Worm (Caenorhabditis elegans) whole organism, young adult: ENCODE measurements around the gene droe-4.

Experiments used
- F10E7.11 ChIP-seq: sonication (generic microtip); optimal IDR thresholded peaks from 2 replicates; lab custom pipeline; 2017; ENCODE audit warnings: mild to moderate bottlenecking, missing genetic modification characterization, moderate library complexity, missing compliant biosample characterization
- F39B2.1 ChIP-seq: fragments of 200-800 bp; sonication (Bioruptor generic); IDR thresholded peaks from 2 replicates; pipeline ENCODE4 v1.3.6; 2022; ENCODE audit warnings: missing genetic modification reagents, missing genetic modification characterization, missing compliant biosample characterization
- F57A8.1 ChIP-seq: fragments of 200-800 bp; sonication (Bioruptor generic); optimal IDR thresholded peaks from 2 replicates; lab custom pipeline; 2018; ENCODE audit warnings: mild to moderate bottlenecking, missing genetic modification characterization, moderate library complexity, missing compliant biosample characterization
- K12H6.12 ChIP-seq: fragments of 200-800 bp; sonication (Bioruptor generic); optimal IDR thresholded peaks from 2 replicates; lab custom pipeline; 2018; ENCODE audit warnings: mild to moderate bottlenecking, missing genetic modification characterization, missing compliant biosample characterization
- Y53F4B.3 ChIP-seq: fragments of 200-800 bp; sonication (Bioruptor generic); IDR thresholded peaks from 2 replicates; pipeline ENCODE4 v1.3.6; 2022; ENCODE audit warnings: missing genetic modification reagents, missing genetic modification characterization, missing compliant biosample characterization
- Y67H2A.10 ChIP-seq: fragments of 200-800 bp; sonication (Bioruptor generic); conservative IDR thresholded peaks from 2 replicates; pipeline ENCODE4 v1.3.6; 2022; ENCODE audit warnings: missing genetic modification reagents, missing genetic modification characterization, missing compliant biosample characterization
- ama-1 ChIP-seq, 3 experiments: fragments of 150-350 bp in 1 of 3; sonication (generic microtip) in 2 of 3; optimal IDR thresholded peaks; 2 replicates each; lab custom pipeline; 2014 to 2018; ENCODE audit warnings: missing biosample characterization in 2 of 3, missing genetic modification characterization in 2 of 3, missing genetic modification reagents in 2 of 3
- aptf-2 ChIP-seq: fragments of 200-800 bp; sonication (Bioruptor generic); conservative IDR thresholded peaks from 2 replicates; pipeline ENCODE4 v1.3.6; 2022; ENCODE audit warnings: missing genetic modification reagents, missing genetic modification characterization, missing compliant biosample characterization
- atf-7 ChIP-seq: sonication (generic microtip); optimal IDR thresholded peaks from 2 replicates; lab custom pipeline; 2017; ENCODE audit warnings: mild to moderate bottlenecking, missing genetic modification characterization, missing compliant biosample characterization
- attf-3 ChIP-seq: fragments of 200-800 bp; sonication (Bioruptor generic); conservative IDR thresholded peaks from 2 replicates; pipeline ENCODE4 v1.3.6; 2022; ENCODE audit warnings: missing genetic modification reagents, missing genetic modification characterization, missing compliant biosample characterization
- cebp-2 ChIP-seq: fragments of 200-800 bp; sonication (Bioruptor generic); IDR thresholded peaks from 2 replicates; pipeline ENCODE4 v1.3.6; 2022; ENCODE audit warnings: missing genetic modification characterization, missing compliant biosample characterization
- ceh-100 ChIP-seq: fragments of 200-800 bp; sonication (Bioruptor generic); IDR thresholded peaks from 2 replicates; pipeline ENCODE4 v1.3.6; 2022; ENCODE audit warnings: missing genetic modification reagents, missing genetic modification characterization, missing compliant biosample characterization
- ceh-79 ChIP-seq: sonication (generic microtip); optimal IDR thresholded peaks from 2 replicates; lab custom pipeline; 2017; ENCODE audit warnings: mild to moderate bottlenecking, missing genetic modification characterization, missing compliant biosample characterization
- chd-7 ChIP-seq: sonication (generic microtip); optimal IDR thresholded peaks from 2 replicates; lab custom pipeline; 2016; ENCODE audit warnings: mild to moderate bottlenecking, missing genetic modification characterization, moderate library complexity, missing compliant biosample characterization
- egl-44 ChIP-seq: fragments of 200-800 bp; sonication (Bioruptor generic); IDR thresholded peaks from 2 replicates; pipeline ENCODE4 v1.3.6; 2022; ENCODE audit warnings: missing genetic modification reagents, missing genetic modification characterization, missing compliant biosample characterization
- egrh-3 ChIP-seq: fragments of 200-800 bp; sonication (Bioruptor generic); IDR thresholded peaks from 2 replicates; pipeline ENCODE4 v1.3.6; 2022; ENCODE audit warnings: missing genetic modification reagents, missing genetic modification characterization, missing compliant biosample characterization
- fkh-3 ChIP-seq: sonication (generic microtip); optimal IDR thresholded peaks from 2 replicates; lab custom pipeline; 2016; ENCODE audit warnings: mild to moderate bottlenecking, missing genetic modification characterization, missing compliant biosample characterization
- hlh-12 ChIP-seq: sonication (generic microtip); optimal IDR thresholded peaks from 2 replicates; lab custom pipeline; 2016; ENCODE audit warnings: missing genetic modification characterization, missing compliant biosample characterization
- hlh-26 ChIP-seq: fragments of 200-800 bp; sonication (Bioruptor generic); conservative IDR thresholded peaks from 2 replicates; pipeline ENCODE4 v1.3.6; 2022; ENCODE audit warnings: missing genetic modification reagents, missing genetic modification characterization, missing compliant biosample characterization
- hmg-1.2 ChIP-seq: fragments of 200-800 bp; sonication (Bioruptor generic); IDR thresholded peaks from 2 replicates; pipeline ENCODE4 v1.3.6; 2022; ENCODE audit warnings: missing genetic modification reagents, missing genetic modification characterization, missing compliant biosample characterization
- hmg-20 ChIP-seq: fragments of 200-800 bp; sonication (Bioruptor generic); IDR thresholded peaks from 2 replicates; pipeline ENCODE4 v1.3.6; 2022; ENCODE audit warnings: missing genetic modification reagents, missing genetic modification characterization, missing compliant biosample characterization
- hrde-1 ChIP-seq: sonication (generic microtip); optimal IDR thresholded peaks from 2 replicates; lab custom pipeline; 2016; ENCODE audit warnings: missing genetic modification characterization, mild to moderate bottlenecking, missing compliant biosample characterization, moderate library complexity, missing genotype, missing genetic modification reagents, borderline replicate concordance
- hsf-1 ChIP-seq: fragments of 200-800 bp; sonication (Bioruptor generic); IDR thresholded peaks from 2 replicates; pipeline ENCODE4 v1.3.6; 2022; ENCODE audit warnings: missing genetic modification reagents, missing genetic modification characterization, missing compliant biosample characterization
- let-526 ChIP-seq: fragments of 200-800 bp; sonication (Bioruptor generic); IDR thresholded peaks from 2 replicates; pipeline ENCODE4 v1.3.6; 2022; ENCODE audit warnings: missing genetic modification reagents, missing genetic modification characterization, missing compliant biosample characterization
- lin-26 ChIP-seq: fragments of 200-800 bp; sonication (Bioruptor generic); IDR thresholded peaks from 2 replicates; pipeline ENCODE4 v1.3.6; 2022; ENCODE audit warnings: missing genetic modification reagents, missing genetic modification characterization, missing compliant biosample characterization
- lin-35 ChIP-seq, 3 experiments: fragments of 150-350 bp in 2 of 3; sonication (generic microtip) in 1 of 3; optimal IDR thresholded peaks; 2 replicates each; lab custom pipeline; 2014 to 2018; ENCODE audit warnings: missing biosample characterization in 3 of 3, missing genetic modification characterization in 3 of 3, missing genetic modification reagents in 3 of 3
- lir-1 ChIP-seq: fragments of 200-800 bp; sonication (Bioruptor generic); conservative IDR thresholded peaks from 2 replicates; pipeline ENCODE4 v1.3.6; 2022; ENCODE audit warnings: missing genetic modification reagents, missing genetic modification characterization, missing compliant biosample characterization
- madf-3 ChIP-seq: fragments of 200-800 bp; sonication (Bioruptor generic); IDR thresholded peaks from 2 replicates; pipeline ENCODE4 v1.3.6; 2022; ENCODE audit warnings: missing genetic modification reagents, missing genetic modification characterization, missing compliant biosample characterization
- madf-6 ChIP-seq: fragments of 200-800 bp; sonication (Bioruptor generic); IDR thresholded peaks from 2 replicates; pipeline ENCODE4 v1.3.6; 2022; ENCODE audit warnings: missing genetic modification reagents, missing genetic modification characterization, missing compliant biosample characterization
- madf-8 ChIP-seq: fragments of 200-800 bp; sonication (Bioruptor generic); conservative IDR thresholded peaks from 2 replicates; pipeline ENCODE4 v1.3.6; 2022; ENCODE audit warnings: missing genetic modification reagents, missing genetic modification characterization, missing compliant biosample characterization
- mes-4 ChIP-seq: sonication (generic microtip); optimal IDR thresholded peaks from 2 replicates; lab custom pipeline; 2016; ENCODE audit warnings: missing genotype, missing genetic modification characterization, missing compliant biosample characterization
- nfya-1 ChIP-seq: sonication (generic microtip); optimal IDR thresholded peaks from 2 replicates; lab custom pipeline; 2017; ENCODE audit warnings: antibody characterized with exemption, missing compliant biosample characterization, missing genetic modification characterization, borderline replicate concordance; ENCODE audit not compliant: insufficient read depth
- nfya-2 ChIP-seq: fragments of 200-800 bp; sonication (Bioruptor generic); IDR thresholded peaks from 2 replicates; pipeline ENCODE4 v1.3.6; 2022; ENCODE audit warnings: missing genetic modification reagents, missing genetic modification characterization, missing compliant biosample characterization
- nfyb-1 ChIP-seq: fragments of 200-800 bp; sonication (Bioruptor generic); IDR thresholded peaks from 2 replicates; pipeline ENCODE4 v1.3.6; 2022; ENCODE audit warnings: missing genetic modification reagents, missing genetic modification characterization, missing compliant biosample characterization
- nhr-179 ChIP-seq: sonication (generic microtip); optimal IDR thresholded peaks from 2 replicates; lab custom pipeline; 2016; ENCODE audit warnings: mild to moderate bottlenecking, missing genetic modification characterization, missing compliant biosample characterization
- rcor-1 ChIP-seq: fragments of 200-800 bp; sonication (Bioruptor generic); IDR thresholded peaks from 2 replicates; pipeline ENCODE4 v1.3.6; 2022; ENCODE audit warnings: missing genetic modification reagents, missing genetic modification characterization, missing compliant biosample characterization
- sea-2 ChIP-seq: fragments of 200-800 bp; sonication (Bioruptor generic); IDR thresholded peaks from 2 replicates; pipeline ENCODE4 v1.3.6; 2022; ENCODE audit warnings: missing genetic modification characterization, missing compliant biosample characterization
- snpc-1.1 ChIP-seq: sonication (generic microtip); optimal IDR thresholded peaks from 2 replicates; lab custom pipeline; 2017; ENCODE audit warnings: missing genetic modification characterization, mild to moderate bottlenecking, missing compliant biosample characterization, antibody characterized with exemption, moderate library complexity, missing genotype, missing genetic modification reagents; ENCODE audit not compliant: insufficient read depth
- snpc-1.3 ChIP-seq: sonication (generic microtip); optimal IDR thresholded peaks from 2 replicates; lab custom pipeline; 2017; ENCODE audit warnings: missing genetic modification characterization, mild to moderate bottlenecking, missing compliant biosample characterization, antibody characterized with exemption, moderate library complexity, missing genotype, missing genetic modification reagents; ENCODE audit not compliant: insufficient read depth
- snpc-4 ChIP-seq, 5 experiments: fragments of 150-350 bp in 1 of 5; sonication (generic microtip) in 4 of 5; optimal IDR thresholded peaks; 2 replicates each; lab custom pipeline; 2014 to 2018; ENCODE audit warnings: missing genetic modification characterization in 5 of 5, missing biosample characterization in 3 of 5, antibody characterized with exemption in 2 of 5, mild to moderate bottlenecking in 2 of 5, missing compliant biosample characterization in 2 of 5, missing genotype in 2 of 5, moderate library complexity in 2 of 5, missing genetic modification reagents in 1 of 5
- sptf-2 ChIP-seq: fragments of 200-800 bp; sonication (Bioruptor generic); optimal IDR thresholded peaks from 2 replicates; lab custom pipeline; 2018; ENCODE audit warnings: mild to moderate bottlenecking, missing genetic modification characterization, missing compliant biosample characterization
- tbp1 ChIP-seq: fragments of 200-800 bp; sonication (Bioruptor generic); optimal IDR thresholded peaks from 2 replicates; lab custom pipeline; 2018; ENCODE audit warnings: mild to moderate bottlenecking, missing genetic modification characterization, missing compliant biosample characterization
- ztf-22 ChIP-seq: fragments of 200-800 bp; sonication (Bioruptor generic); optimal IDR thresholded peaks from 2 replicates; lab custom pipeline; 2018; ENCODE audit warnings: mild to moderate bottlenecking, missing genetic modification characterization, moderate library complexity, missing compliant biosample characterization
- ztf-28 ChIP-seq: fragments of 200-800 bp; sonication (Bioruptor generic); IDR thresholded peaks from 2 replicates; pipeline ENCODE4 v1.3.6; 2022; ENCODE audit warnings: missing genetic modification reagents, missing genetic modification characterization, missing compliant biosample characterization

Gene droe-4

DNA sequence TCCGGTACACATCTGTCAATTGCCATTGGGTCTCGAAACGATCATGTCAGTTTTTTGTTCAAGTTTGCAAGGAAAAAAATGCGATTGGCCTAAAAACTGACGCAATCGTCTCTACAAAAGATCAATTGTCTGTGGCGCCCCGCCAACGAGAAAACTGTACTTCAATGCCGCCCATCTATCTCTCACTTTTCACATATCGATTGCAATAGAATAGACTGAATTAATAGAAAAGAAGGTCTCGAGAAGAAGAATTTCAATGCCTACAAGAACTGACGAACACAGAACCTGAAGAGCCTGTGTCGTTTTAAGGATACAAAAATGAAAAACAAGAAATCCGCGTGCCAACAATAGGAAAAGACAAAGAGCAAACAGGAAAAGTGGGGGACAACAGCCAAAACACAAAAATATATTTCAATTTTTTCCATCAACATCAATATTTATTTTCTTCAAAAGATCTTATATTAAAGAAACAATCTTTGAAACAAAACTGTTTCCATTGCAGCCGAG lies 15.9 kb downstream of the droe-4 start (continued):
- TF ChIP-seq F10E7.11 (tag; lab: Kevin White, UChicago): peak; percentile 44
- TF ChIP-seq hmg-20 (GFP tag; lab: Robert Waterston, UW): 0 out of 2 replicates have a peak, but pooled peaks have one; percentile 64
- TF ChIP-seq sptf-2 (GFP tag; lab: Kevin White, UChicago): no peak
- TF ChIP-seq K12H6.12: no peak
- no peak for TF ChIP-seq aptf-2 (GFP tag; lab: Robert Waterston, UW)
- TF ChIP-seq nfyb-1: peak; percentile 62; the same call in 1 of the 2 replicates
- TF ChIP-seq ama-1 (optimal IDR thresholded peaks at IDR 0.05; lab: Kevin White, UChicago): no peak
- peak; percentile 32 to 69 for TF ChIP-seq ama-1 (GFP tag; optimal IDR thresholded peaks at IDR 0.05; lab: Kevin White, UChicago)
- no peak for TF ChIP-seq attf-3
- no peak for TF ChIP-seq Y67H2A.10 (GFP tag; lab: Robert Waterston, UW)

DNA sequence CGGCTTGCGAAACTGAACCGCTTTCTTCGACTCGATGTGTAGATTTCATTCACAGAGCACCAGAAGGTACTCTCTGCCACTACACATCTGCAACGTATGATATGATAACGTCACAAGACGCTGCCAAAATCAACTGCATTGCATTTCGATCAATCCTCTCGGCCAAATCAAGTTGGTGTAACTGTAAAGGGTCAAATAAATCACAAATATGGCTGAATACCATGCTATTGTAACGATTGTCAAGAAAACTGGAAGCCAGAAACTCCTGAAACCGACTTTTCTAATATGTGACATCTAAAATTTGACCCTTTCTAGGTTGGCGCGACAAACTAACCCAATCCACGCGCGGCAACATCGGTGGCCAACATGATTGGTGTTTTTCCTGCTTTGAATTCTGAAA lies 17.6 kb downstream of the droe-4 start:
- no peak for TF ChIP-seq snpc-1.3 (tag; lab: Kevin White, UChicago)
- no peak for TF ChIP-seq ceh-79 (tag; lab: Kevin White, UChicago)
- no peak for TF ChIP-seq ztf-22 (GFP tag; lab: Kevin White, UChicago)
- TF ChIP-seq F39B2.1 (GFP tag; lab: Robert Waterston, UW): no peak
- TF ChIP-seq chd-7 (tag; lab: Kevin White, UChicago): no peak
- TF ChIP-seq attf-3: no peak
- TF ChIP-seq hrde-1 (tag; lab: Kevin White, UChicago): no peak
- no peak for TF ChIP-seq madf-8 (GFP tag; lab: Robert Waterston, UW)
- no peak for TF ChIP-seq rcor-1
- TF ChIP-seq lin-35 (GFP tag; optimal IDR thresholded peaks at IDR 0.05; lab: Kevin White, UChicago): no peak
- no peak for TF ChIP-seq mes-4 (tag; lab: Kevin White, UChicago)
- TF ChIP-seq madf-6 (GFP tag; lab: Robert Waterston, UW): no peak
- TF ChIP-seq let-526: no peak

DNA sequence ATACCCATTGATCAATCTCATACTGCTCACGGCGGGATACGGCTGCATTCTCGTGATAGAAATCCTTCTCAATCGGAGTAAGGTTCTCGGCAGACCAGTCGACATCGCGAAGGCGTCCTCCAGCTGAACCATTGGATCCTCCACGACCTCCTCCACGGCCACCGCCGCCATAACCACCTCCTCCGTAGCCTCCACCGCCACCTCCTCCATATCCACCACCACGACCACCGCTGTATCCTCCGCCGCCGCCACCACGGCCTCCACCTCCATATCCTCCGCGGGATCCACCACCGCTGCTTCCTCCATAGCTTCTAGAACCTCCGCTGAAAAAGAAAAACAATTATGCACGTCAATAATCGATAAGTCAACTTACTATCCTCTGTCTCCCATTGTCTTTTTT lies 19.0 kb downstream of the droe-4 start:
- TF ChIP-seq madf-6 (GFP tag; lab: Robert Waterston, UW): peak; percentile 19; the same call in 1 of the 2 replicates
- no peak for TF ChIP-seq nfya-2 (GFP tag; lab: Robert Waterston, UW)
- no peak for TF ChIP-seq let-526
- no peak for TF ChIP-seq lir-1 (GFP tag; lab: Robert Waterston, UW)
- no peak for TF ChIP-seq snpc-4 (GFP tag; optimal IDR thresholded peaks at IDR 0.05; lab: Kevin White, UChicago)
- TF ChIP-seq snpc-4 (tag; optimal IDR thresholded peaks at IDR 0.05; lab: Kevin White, UChicago): no peak
- TF ChIP-seq ztf-28: no peak
- TF ChIP-seq hmg-1.2 (GFP tag; lab: Robert Waterston, UW): 0 out of 2 replicates have a peak, but pooled peaks have one; percentile 20
- TF ChIP-seq lin-26: peak; percentile 45; the same call in 1 of the 2 replicates
- no peak for TF ChIP-seq tbp1 (GFP tag; lab: Kevin White, UChicago)
- TF ChIP-seq sea-2: no peak
- peak; percentile 91 for TF ChIP-seq egrh-3
- TF ChIP-seq hsf-1 (GFP tag; lab: Robert Waterston, UW): peak; percentile 27; the same call in 1 of the 2 replicates
- no peak for TF ChIP-seq egl-44
- no peak for TF ChIP-seq ceh-100 (GFP tag; lab: Robert Waterston, UW)
- TF ChIP-seq hlh-26 (GFP tag; lab: Robert Waterston, UW): no peak
- TF ChIP-seq F39B2.1 (GFP tag; lab: Robert Waterston, UW): 0 out of 2 replicates have a peak, but pooled peaks have one; percentile 17
- TF ChIP-seq F57A8.1 (GFP tag; lab: Kevin White, UChicago): no peak
- no peak for TF ChIP-seq Y53F4B.3
- TF ChIP-seq nfya-1 (tag; lab: Kevin White, UChicago): no peak
- TF ChIP-seq madf-3 (GFP tag; lab: Robert Waterston, UW): no peak
- no peak for TF ChIP-seq nhr-179
- TF ChIP-seq fkh-3 (tag; lab: Kevin White, UChicago): no peak
- no peak for TF ChIP-seq atf-7 (tag; lab: Kevin White, UChicago)
- no peak for TF ChIP-seq snpc-1.1 (tag; lab: Kevin White, UChicago)
- 0 out of 2 replicates have a peak, but pooled peaks have one; percentile 13 for TF ChIP-seq cebp-2 (GFP tag; lab: Robert Waterston, UW)
- no peak for TF ChIP-seq hlh-12
